Worm (Caenorhabditis elegans) whole organism, young adult: ENCODE data around the gene C14B9.10.

ENCODE experiments used
- Y67H2A.10 ChIP-seq: fragments of 200-800 bp; sonication (Bioruptor generic); conservative IDR thresholded peaks from 2 replicates; pipeline ENCODE4 v1.3.6; 2022; ENCODE audit warnings: missing genetic modification reagents, missing genetic modification characterization, missing compliant biosample characterization
- akir-1 ChIP-seq: fragments of 200-800 bp; sonication (Bioruptor generic); optimal IDR thresholded peaks from 2 replicates; lab custom pipeline; 2018; ENCODE audit warnings: mild to moderate bottlenecking, missing genetic modification characterization, moderate library complexity, missing compliant biosample characterization
- bed-2 ChIP-seq: fragments of 200-800 bp; sonication (Bioruptor generic); IDR thresholded peaks from 2 replicates; pipeline ENCODE4 v1.3.6; 2022; ENCODE audit warnings: missing genetic modification reagents, missing genetic modification characterization, missing compliant biosample characterization
- chd-7 ChIP-seq: sonication (generic microtip); optimal IDR thresholded peaks from 2 replicates; lab custom pipeline; 2016; ENCODE audit warnings: mild to moderate bottlenecking, missing genetic modification characterization, moderate library complexity, missing compliant biosample characterization
- pha-4 ChIP-seq: fragments of 150-350 bp; sonication (generic microtip); optimal IDR thresholded peaks from 2 replicates; lab custom pipeline; 2014; ENCODE audit warnings: missing biosample characterization, missing genetic modification reagents, missing genetic modification characterization
- unc-62 ChIP-seq: fragments of 150-350 bp; optimal IDR thresholded peaks from 2 replicates; lab custom pipeline; 2014; ENCODE audit warnings: missing biosample characterization, missing genetic modification reagents, missing genetic modification characterization

ce11 chrIII:8124323-8124722 is 6.3 kb upstream of the C14B9.10 start:
- TF ChIP-seq bed-2 (GFP tag; lab: Robert Waterston, UW) (no peak), chd-7 (tag; lab: Kevin White, UChicago) (no peak), akir-1 (GFP tag; lab: Kevin White, UChicago) (no peak), pha-4 (tag; lab: Kevin White, UChicago) (no peak), Y67H2A.10 (no peak), unc-62 (no peak)
